Fruit fly (Drosophila melanogaster): ENCODE measurements around the gene RpL17.

Gene RpL17

dm6 chrX:6741184-6741586 is 2.9 kb downstream of the RpL17 start (continued):
- TF ChIP-seq unpg (GFP tag; optimal IDR thresholded peaks at IDR 0.05) (peak; percentile 50), sug (tag; optimal IDR thresholded peaks at IDR 0.05) (peak; percentile 40), CG8359 (GFP tag; optimal IDR thresholded peaks at IDR 0.05; ENCODE audit: borderline replicate concordance) (no peak), E2f1 (GFP tag; IDR thresholded peaks at IDR 0.05) (peak; percentile 70), CG43689 (GFP tag; IDR thresholded peaks at IDR 0.05) (no peak), prd (optimal IDR thresholded peaks at IDR 0.05) (no peak), prd (GFP tag; IDR thresholded peaks at IDR 0.05) (peak; percentile 72), CG8765 (GFP tag; IDR thresholded peaks at IDR 0.05) (no peak), CG34224 (GFP tag; IDR thresholded peaks at IDR 0.05; ENCODE audit: partially characterized antibody) (peak; percentile 70), CG18764 (GFP tag; optimal IDR thresholded peaks at IDR 0.05) (peak; percentile 18), corto (GFP tag; optimal IDR thresholded peaks at IDR 0.05) (no peak), E2f2 (GFP tag; IDR thresholded peaks at IDR 0.05) (peak; percentile 99), CG8388 (GFP tag; optimal IDR thresholded peaks at IDR 0.05) (peak; percentile 18), gsb (GFP tag; IDR thresholded peaks at IDR 0.05) (peak; percentile 35; the same call in 1 of the 2 replicates), mam (GFP tag; optimal IDR thresholded peaks at IDR 0.05) (peak; percentile 48), Six4 (GFP tag; optimal IDR thresholded peaks at IDR 0.05) (no peak), CG11085 (GFP tag; IDR thresholded peaks at IDR 0.05) (no peak), z (GFP tag; IDR thresholded peaks at IDR 0.05) (no peak), CG6791 (GFP tag; IDR thresholded peaks at IDR 0.05; ENCODE audit: partially characterized antibody) (peak; percentile 83), CG6854 (GFP tag; optimal IDR thresholded peaks at IDR 0.05) (no peak), GATAe (GFP tag; conservative IDR thresholded peaks at IDR 0.05) (no peak; the same call in 1 of the 2 replicates), Dp (GFP tag; optimal IDR thresholded peaks at IDR 0.05) (peak; percentile 95), CG18262 (tag; optimal IDR thresholded peaks at IDR 0.05) (peak; percentile 24), tio (GFP tag; optimal IDR thresholded peaks at IDR 0.05) (no peak), eyg (GFP tag; optimal IDR thresholded peaks at IDR 0.05) (peak; percentile 14), CG12769 (tag; optimal IDR thresholded peaks at IDR 0.05) (peak; percentile 62), yki (optimal IDR thresholded peaks at IDR 0.05) (no peak), Bgb (GFP tag; IDR thresholded peaks at IDR 0.05; ENCODE audit: partially characterized antibody) (peak; percentile 85), CG31441 (GFP tag; IDR thresholded peaks at IDR 0.05) (no peak), dmrt11E (tag; optimal IDR thresholded peaks at IDR 0.05) (peak; percentile 15), crp (GFP tag; optimal IDR thresholded peaks at IDR 0.05) (no peak), zf30C (GFP tag; optimal IDR thresholded peaks at IDR 0.05) (peak; percentile 98), Doc2 (GFP tag; IDR thresholded peaks at IDR 0.05) (no peak), sisA (GFP tag; IDR thresholded peaks at IDR 0.05) (peak; percentile 35; the same call in 1 of the 2 replicates), peb (GFP tag; IDR thresholded peaks at IDR 0.05) (no peak), CG17802 (tag; optimal IDR thresholded peaks at IDR 0.05) (no peak), bowl (GFP tag; IDR thresholded peaks at IDR 0.05) (no peak), CG8089 (GFP tag; optimal IDR thresholded peaks at IDR 0.05) (no peak), CG9215 (GFP tag; IDR thresholded peaks at IDR 0.05) (no peak), ham (GFP tag; IDR thresholded peaks at IDR 0.05) (no peak), Nf-YA (GFP tag; IDR thresholded peaks at IDR 0.05) (no peak), pan (optimal IDR thresholded peaks at IDR 0.05) (no peak), pan (GFP tag; optimal IDR thresholded peaks at IDR 0.05 in 1 of 2, IDR thresholded peaks at IDR 0.05 in 1 of 2) (peak in 1 of 2 experiments; percentile 63), CG6683 (GFP tag; optimal IDR thresholded peaks at IDR 0.05) (no peak), CG34376 (GFP tag; optimal IDR thresholded peaks at IDR 0.05) (no peak), CG16779 (GFP tag; IDR thresholded peaks at IDR 0.05) (0 out of 2 replicates have a peak, but pooled peaks have one; percentile 32), CG4854 (GFP tag; optimal IDR thresholded peaks at IDR 0.05) (no peak), CG14667 (GFP tag; IDR thresholded peaks at IDR 0.05) (no peak), Dref (GFP tag; IDR thresholded peaks at IDR 0.05) (peak; percentile 99), jigr1 (GFP tag; IDR thresholded peaks at IDR 0.05) (no peak), CG6175 (GFP tag; IDR thresholded peaks at IDR 0.05) (no peak), ems (GFP tag; optimal IDR thresholded peaks at IDR 0.05) (peak; percentile 57)

All from whole organism, embryonic.